Worm (Caenorhabditis elegans) whole organism, early embryonic: ENCODE results near the gene C08E3.1.
"Not testable (repeated sequence)": the region's sequence is repeated elsewhere in the genome, so short reads cannot be mapped to it uniquely, and the experiment has no call there.

Experiments used
- B0310.2 ChIP-seq: sonication (generic microtip); optimal IDR thresholded peaks from 2 replicates; lab custom pipeline; 2016; ENCODE audit warnings: mild to moderate bottlenecking, missing genetic modification characterization, missing compliant biosample characterization
- F13C5.2 ChIP-seq: sonication (generic microtip); optimal IDR thresholded peaks from 2 replicates; lab custom pipeline; 2017; ENCODE audit warnings: mild to moderate bottlenecking, missing genetic modification characterization, inconsistent platforms, missing compliant biosample characterization
- aly-1 ChIP-seq: sonication (generic microtip); optimal IDR thresholded peaks from 2 replicates; lab custom pipeline; 2016; ENCODE audit warnings: missing genetic modification characterization, missing compliant biosample characterization
- ama-1 ChIP-seq: fragments of 150-350 bp; optimal IDR thresholded peaks from 2 replicates; lab custom pipeline; 2014
- ceh-13 ChIP-seq: fragments of 200-800 bp; sonication (Bioruptor generic); optimal IDR thresholded peaks from 2 replicates; lab custom pipeline; 2018; ENCODE audit warnings: mild to moderate bottlenecking, missing genetic modification characterization, missing compliant biosample characterization
- ceh-36 ChIP-seq: sonication (generic microtip); optimal IDR thresholded peaks from 2 replicates; lab custom pipeline; 2016; ENCODE audit warnings: missing genetic modification characterization, inconsistent platforms, missing compliant biosample characterization
- ets-7 ChIP-seq: sonication (generic microtip); optimal IDR thresholded peaks from 2 replicates; lab custom pipeline; 2016; ENCODE audit warnings: missing genotype, missing genetic modification characterization, missing compliant biosample characterization
- flt-1 ChIP-seq: fragments of 200-800 bp; sonication (Bioruptor generic); IDR thresholded peaks from 2 replicates; pipeline ENCODE4 v1.3.6; 2022; ENCODE audit warnings: missing genetic modification characterization, missing compliant biosample characterization
- hmbx-1 ChIP-seq: sonication (generic microtip); optimal IDR thresholded peaks from 2 replicates; lab custom pipeline; 2016; ENCODE audit warnings: mild to moderate bottlenecking, missing genetic modification characterization, missing compliant biosample characterization
- hmg-4 ChIP-seq: fragments of 200-800 bp; sonication (Bioruptor generic); optimal IDR thresholded peaks from 2 replicates; lab custom pipeline; 2018; ENCODE audit warnings: mild to moderate bottlenecking, missing genetic modification characterization, missing compliant biosample characterization
- hnd-1 ChIP-seq: sonication (generic microtip); optimal IDR thresholded peaks from 2 replicates; lab custom pipeline; 2016; ENCODE audit warnings: missing genetic modification characterization, missing compliant biosample characterization
- pes-1 ChIP-seq: fragments of 200-800 bp; sonication (Bioruptor generic); IDR thresholded peaks from 2 replicates; pipeline ENCODE4 v1.3.6; 2022; ENCODE audit warnings: missing genetic modification reagents, missing genetic modification characterization, missing compliant biosample characterization
- scrt-1 ChIP-seq: fragments of 200-800 bp; sonication (Bioruptor generic); IDR thresholded peaks from 2 replicates; pipeline ENCODE4 v1.3.6; 2022; ENCODE audit warnings: missing genetic modification characterization, missing compliant biosample characterization
- sea-1 ChIP-seq: fragments of 200-800 bp; sonication (Bioruptor generic); conservative IDR thresholded peaks from 2 replicates; pipeline ENCODE4 v1.3.6; 2022; ENCODE audit warnings: missing genetic modification characterization, missing compliant biosample characterization
- tbx-11 ChIP-seq: fragments of 200-800 bp; sonication (Bioruptor generic); IDR thresholded peaks from 2 replicates; pipeline ENCODE4 v1.3.6; 2022; ENCODE audit warnings: missing genetic modification characterization, missing compliant biosample characterization
- tbx-37 ChIP-seq: fragments of 200-800 bp; sonication (Bioruptor generic); conservative IDR thresholded peaks from 2 replicates; pipeline ENCODE4 v1.3.6; 2022; ENCODE audit warnings: missing genetic modification reagents, missing genetic modification characterization, missing compliant biosample characterization
- tra-4 ChIP-seq: sonication (generic microtip); optimal IDR thresholded peaks from 2 replicates; lab custom pipeline; 2017; ENCODE audit warnings: missing genetic modification characterization, missing compliant biosample characterization

The C08E3.1 gene

ce11 chrII:1632216-1632615 is 1.4 kb upstream of the C08E3.1 start, which contains the start of gene C08E3.13:
Gene C08E3.13 (minus strand): TSS chrII:1632316.
- TF ChIP-seq tbx-11 (GFP tag; lab: Robert Waterston, UW); ceh-13 (GFP tag; lab: Kevin White, UChicago); B0310.2: not testable (repeated sequence)

DNA sequence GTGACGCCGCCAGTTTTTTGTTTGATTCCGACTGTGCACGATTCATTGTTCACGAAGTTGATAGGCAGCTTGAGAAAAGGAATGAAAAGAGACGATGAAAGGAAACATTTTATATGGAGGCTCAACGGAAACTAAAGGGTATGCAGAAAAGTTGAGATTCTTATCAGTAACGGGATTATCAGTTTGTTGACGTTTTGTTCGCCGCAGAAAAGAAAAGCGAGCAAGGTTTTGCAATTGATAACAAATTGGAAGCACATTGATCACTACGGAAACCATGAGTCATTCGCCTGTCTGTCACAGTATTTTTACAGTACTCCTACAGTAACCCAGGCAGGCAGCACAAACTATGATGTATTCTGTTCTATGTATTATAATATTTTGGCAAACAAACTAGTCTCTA is 2.4 kb downstream of the C08E3.1 start:
- TF ChIP-seq sea-1 (GFP tag; lab: Robert Waterston, UW), result no peak
- TF ChIP-seq hmbx-1 (tag; lab: Kevin White, UChicago), result no peak
- TF ChIP-seq ceh-36 (tag; lab: Kevin White, UChicago), result no peak
- no peak for TF ChIP-seq F13C5.2 (tag; lab: Kevin White, UChicago)
- no peak for TF ChIP-seq scrt-1 (GFP tag; lab: Robert Waterston, UW)
- TF ChIP-seq tbx-37 (GFP tag; lab: Robert Waterston, UW), result no peak
- TF ChIP-seq pes-1 (GFP tag; lab: Robert Waterston, UW), result no peak
- TF ChIP-seq tbx-11 (GFP tag; lab: Robert Waterston, UW), result no peak
- TF ChIP-seq flt-1 (GFP tag; lab: Robert Waterston, UW), result no peak
- TF ChIP-seq aly-1 (tag; lab: Kevin White, UChicago), result no peak
- TF ChIP-seq ceh-13 (GFP tag; lab: Kevin White, UChicago), result no peak
- no peak for TF ChIP-seq hnd-1
- TF ChIP-seq ama-1 (lab: Kevin White, UChicago), result no peak
- TF ChIP-seq B0310.2, result no peak
- TF ChIP-seq ets-7 (tag; lab: Kevin White, UChicago), result no peak
- TF ChIP-seq hmg-4 (GFP tag; lab: Kevin White, UChicago), result no peak
- TF ChIP-seq tra-4 (tag; lab: Kevin White, UChicago), result no peak

DNA sequence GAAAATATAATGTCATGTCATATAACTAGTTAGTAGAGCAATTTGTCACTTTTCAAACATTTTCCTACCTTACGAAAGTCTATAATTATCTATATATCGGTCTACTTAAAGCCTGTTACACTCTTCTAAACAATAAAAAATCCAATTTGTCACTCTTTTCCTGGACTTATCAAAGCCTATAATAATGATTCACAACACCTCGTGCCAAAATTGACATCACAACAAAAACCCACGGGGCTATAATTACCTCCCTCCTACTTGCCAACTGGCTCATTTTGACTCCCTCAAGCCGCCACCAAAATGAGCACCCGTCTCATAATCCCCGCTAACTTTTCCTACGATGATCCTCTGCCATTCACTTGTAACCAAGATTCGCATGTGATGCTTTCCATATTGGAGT is 2.8 kb downstream of the C08E3.1 start, which contains the start of gene srg-20:
TSS of gene srg-20 (plus strand) at position 301 of the 400 bp plus-strand sequence.
- not testable (repeated sequence) for TF ChIP-seq scrt-1 (GFP tag; lab: Robert Waterston, UW); B0310.2; ceh-36 (tag; lab: Kevin White, UChicago)

ce11 chrII:1640496-1640895 is 6.9 kb downstream of the C08E3.1 start, which contains the start of gene srh-72:
Gene srh-72 (minus strand): TSS chrII:1640596.
- TF ChIP-seq tra-4 (tag; lab: Kevin White, UChicago) (no peak), B0310.2 (no peak), ets-7 (tag; lab: Kevin White, UChicago) (no peak), hmbx-1 (tag; lab: Kevin White, UChicago) (no peak), pes-1 (GFP tag; lab: Robert Waterston, UW) (no peak), ceh-36 (tag; lab: Kevin White, UChicago) (no peak)

DNA sequence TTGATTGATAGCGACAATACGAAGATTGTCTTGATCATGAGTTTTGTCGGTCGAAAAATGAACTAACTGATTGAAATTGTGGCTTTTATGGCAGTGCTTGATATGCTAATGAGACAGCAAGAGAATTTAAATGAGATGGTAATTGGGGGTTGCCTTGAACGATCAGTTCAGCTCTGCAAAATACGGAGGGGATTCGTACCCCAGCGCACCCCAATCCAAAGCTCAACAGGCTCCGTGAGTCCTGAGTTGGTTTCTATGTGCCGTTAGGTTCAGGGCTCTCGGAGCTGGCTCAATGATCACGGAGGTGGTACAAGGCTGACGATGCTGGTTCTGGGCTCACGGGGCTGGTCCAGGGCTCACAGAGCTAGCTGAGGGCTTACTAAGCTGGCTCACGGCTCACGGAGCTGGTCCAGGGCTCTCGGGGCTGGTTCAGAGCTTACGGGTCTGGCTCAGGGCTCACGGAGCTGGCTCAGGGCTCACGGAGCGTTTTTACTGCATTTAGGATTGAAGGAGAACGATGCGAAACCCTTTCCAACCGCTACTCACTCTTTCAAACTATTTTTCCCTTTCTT is 11.3 kb downstream of the C08E3.1 start, which contains the start of gene ZC204.6:
TSS of gene ZC204.6 (minus strand) at position 51 of the 572 bp plus-strand sequence.
- TF ChIP-seq tbx-37 (GFP tag; lab: Robert Waterston, UW) (no peak), flt-1 (GFP tag; lab: Robert Waterston, UW) (no peak), ceh-13 (GFP tag; lab: Kevin White, UChicago) (no peak), ama-1 (lab: Kevin White, UChicago) (no peak), hnd-1 (no peak), ets-7 (tag; lab: Kevin White, UChicago) (no peak), scrt-1 (GFP tag; lab: Robert Waterston, UW) (no peak), sea-1 (GFP tag; lab: Robert Waterston, UW) (no peak), F13C5.2 (tag; lab: Kevin White, UChicago) (no peak), tra-4 (tag; lab: Kevin White, UChicago) (no peak), aly-1 (tag; lab: Kevin White, UChicago) (no peak), hmbx-1 (tag; lab: Kevin White, UChicago) (no peak), pes-1 (GFP tag; lab: Robert Waterston, UW) (no peak), ceh-36 (tag; lab: Kevin White, UChicago) (no peak), hmg-4 (GFP tag; lab: Kevin White, UChicago) (no peak), B0310.2 (no peak), tbx-11 (GFP tag; lab: Robert Waterston, UW) (no peak)

DNA sequence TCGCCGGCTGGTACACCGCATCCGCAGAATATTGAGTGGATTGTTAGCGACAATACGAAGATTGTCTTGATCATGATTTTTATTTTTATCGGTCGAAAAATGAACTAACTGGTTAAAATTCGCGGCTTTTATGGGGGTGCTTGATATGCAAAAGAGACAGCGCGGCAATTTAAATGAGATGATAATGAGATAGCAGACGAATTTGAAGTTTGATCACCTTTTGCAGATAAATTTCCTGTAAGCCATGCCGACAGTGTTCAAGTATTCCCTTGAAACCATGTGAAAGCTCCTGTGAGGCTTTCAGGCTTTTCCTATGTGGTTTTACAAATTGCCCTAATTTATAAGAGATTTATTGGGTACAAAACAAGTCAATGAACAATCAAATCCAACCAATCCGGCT is 12.6 kb downstream of the C08E3.1 start, which contains the start of gene ZC204.17:
TSS of gene ZC204.17 (minus strand) at position 101 of the 400 bp plus-strand sequence.
- no peak for TF ChIP-seq sea-1 (GFP tag; lab: Robert Waterston, UW)
- TF ChIP-seq tra-4 (tag; lab: Kevin White, UChicago), result no peak
- no peak for TF ChIP-seq flt-1 (GFP tag; lab: Robert Waterston, UW)
- TF ChIP-seq tbx-37 (GFP tag; lab: Robert Waterston, UW), result no peak
- no peak for TF ChIP-seq ceh-13 (GFP tag; lab: Kevin White, UChicago)
- no peak for TF ChIP-seq scrt-1 (GFP tag; lab: Robert Waterston, UW)
- TF ChIP-seq B0310.2, result no peak
- TF ChIP-seq ama-1 (lab: Kevin White, UChicago), result no peak
- no peak for TF ChIP-seq tbx-11 (GFP tag; lab: Robert Waterston, UW)
- no peak for TF ChIP-seq hmg-4 (GFP tag; lab: Kevin White, UChicago)
- TF ChIP-seq pes-1 (GFP tag; lab: Robert Waterston, UW), result no peak
- no peak for TF ChIP-seq F13C5.2 (tag; lab: Kevin White, UChicago)
- no peak for TF ChIP-seq ceh-36 (tag; lab: Kevin White, UChicago)
- TF ChIP-seq aly-1 (tag; lab: Kevin White, UChicago), result no peak
- TF ChIP-seq ets-7 (tag; lab: Kevin White, UChicago), result no peak
- TF ChIP-seq hnd-1, result no peak

ce11 chrII:1648768-1649167 is 15.2 kb downstream of the C08E3.1 start, which contains the start of gene fbxb-21:
Gene fbxb-21 (minus strand): TSS chrII:1648868.
- TF ChIP-seq scrt-1 (GFP tag; lab: Robert Waterston, UW) (no peak), tbx-11 (GFP tag; lab: Robert Waterston, UW) (no peak), tra-4 (tag; lab: Kevin White, UChicago) (no peak), ceh-36 (tag; lab: Kevin White, UChicago) (no peak), tbx-37 (GFP tag; lab: Robert Waterston, UW) (no peak), ama-1 (lab: Kevin White, UChicago) (no peak), B0310.2 (no peak), ceh-13 (GFP tag; lab: Kevin White, UChicago) (no peak), hmbx-1 (tag; lab: Kevin White, UChicago) (no peak), ets-7 (tag; lab: Kevin White, UChicago) (no peak), aly-1 (tag; lab: Kevin White, UChicago) (no peak), hnd-1 (no peak), flt-1 (GFP tag; lab: Robert Waterston, UW) (no peak)
